Fruit fly (Drosophila melanogaster) whole organism: ENCODE results near the gene CG14062.

Experiments
- CG8478 ChIP-seq: fragments of >200 bp; optimal IDR thresholded peaks from 2 replicates; lab custom pipeline; 2018; ENCODE audit warnings: inconsistent platforms
- Dll ChIP-seq: fragments of >200 bp; optimal IDR thresholded peaks from 2 replicates; lab custom pipeline; 2017
- EcR ChIP-seq, 2 experiments: fragments of >200 bp; optimal IDR thresholded peaks; 2 replicates each; lab custom pipeline; 2017; ENCODE audit warnings: missing biosample characterization in 2 of 2, missing genetic modification characterization in 2 of 2, missing genetic modification reagents in 2 of 2
- pan ChIP-seq: fragments of >200 bp; optimal IDR thresholded peaks from 2 replicates; lab custom pipeline; 2017
- psq ChIP-seq: fragments of >200 bp; optimal IDR thresholded peaks from 2 replicates; lab custom pipeline; 2017
- usp ChIP-seq: fragments of >200 bp; optimal IDR thresholded peaks from 2 replicates; lab custom pipeline; 2017; ENCODE audit warnings: missing biosample characterization, missing genetic modification characterization, mixed read lengths

DNA sequence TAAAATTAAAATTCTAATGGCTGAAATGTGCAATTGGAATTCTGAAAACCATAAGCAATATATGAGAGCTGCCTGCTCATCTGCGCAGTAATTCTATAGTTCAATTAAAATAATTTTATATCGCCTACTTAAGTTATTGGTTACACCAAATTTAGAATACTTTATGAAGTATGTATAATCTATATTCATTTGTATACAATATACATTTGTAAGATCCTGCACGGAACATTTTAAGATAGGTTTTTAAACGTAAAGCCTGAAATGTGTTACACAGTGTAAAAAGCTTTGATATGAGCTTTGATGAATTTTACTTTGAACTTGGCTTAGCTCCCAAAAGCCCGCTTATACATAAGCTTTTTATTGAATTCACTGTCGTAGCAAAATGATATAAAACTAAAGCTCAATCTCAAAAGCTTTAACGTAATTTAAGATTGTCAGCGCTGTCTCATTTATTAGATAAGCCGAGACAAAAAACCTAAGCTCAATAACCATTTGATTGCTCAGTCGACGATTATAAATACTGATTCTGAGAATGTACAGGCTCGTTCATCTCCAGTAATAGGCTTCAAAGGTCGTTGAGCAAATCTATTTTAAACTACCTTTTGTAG is 34.9 kb upstream of the CG14062 start:
- TF ChIP-seq pan (lab: Kevin White, UChicago): no peak
- TF ChIP-seq EcR (GFP tag; optimal IDR thresholded peaks at IDR 0.05; lab: Kevin White, UChicago): no peak
- no peak for TF ChIP-seq usp (GFP tag; lab: Kevin White, UChicago)
- TF ChIP-seq CG8478 (lab: Kevin White, UChicago): no peak
- no peak for TF ChIP-seq Dll (lab: Kevin White, UChicago)
- no peak for TF ChIP-seq psq (lab: Kevin White, UChicago)
